Fruit fly (Drosophila melanogaster) whole organism, embryonic: Measurements from ENCODE around the gene CG4020.

Experiments
- Antp ChIP-seq: fragments of 200-800 bp; sonication (Bioruptor generic); optimal IDR thresholded peaks from 3 replicates; lab custom pipeline; 2016; ENCODE audit warnings: missing biosample characterization, missing genetic modification characterization
- Atf-2 ChIP-seq: fragments of 200-800 bp; sonication (Bioruptor generic); optimal IDR thresholded peaks from 2 replicates; lab custom pipeline; 2016; ENCODE audit warnings: missing biosample characterization, missing genetic modification characterization
- BtbVII ChIP-seq: fragments of 200-800 bp; sonication (Bioruptor generic); optimal IDR thresholded peaks from 3 replicates; lab custom pipeline; 2017; ENCODE audit warnings: missing biosample characterization, mild to moderate bottlenecking, missing genetic modification characterization
- Bteb2 ChIP-seq: fragments of 200-800 bp; sonication (Bioruptor generic); optimal IDR thresholded peaks from 2 replicates; lab custom pipeline; 2016; ENCODE audit warnings: missing biosample characterization, missing genetic modification characterization
- CG10267 ChIP-seq: fragments of 200-800 bp; sonication (Bioruptor generic); optimal IDR thresholded peaks from 2 replicates; lab custom pipeline; 2018; ENCODE audit warnings: missing biosample characterization, mild to moderate bottlenecking, missing genetic modification characterization, moderate library complexity
- CG10543 ChIP-seq: fragments of 200-800 bp; sonication (Bioruptor generic); optimal IDR thresholded peaks from 3 replicates; lab custom pipeline; 2017; ENCODE audit warnings: missing biosample characterization, mild to moderate bottlenecking, missing genetic modification characterization, moderate library complexity
- CG10979 ChIP-seq: fragments of 200-800 bp; sonication (Bioruptor generic); optimal IDR thresholded peaks from 2 replicates; lab custom pipeline; 2018; ENCODE audit warnings: missing biosample characterization, mild to moderate bottlenecking, missing genetic modification characterization, moderate library complexity
- CG11504 ChIP-seq: fragments of 200-800 bp; sonication (Bioruptor generic); optimal IDR thresholded peaks from 3 replicates; lab custom pipeline; 2019; ENCODE audit warnings: missing biosample characterization, mild to moderate bottlenecking, missing genetic modification characterization, moderate library complexity
- CG13296 ChIP-seq: fragments of 200-800 bp; sonication (Bioruptor generic); optimal IDR thresholded peaks from 3 replicates; lab custom pipeline; 2018; ENCODE audit warnings: missing biosample characterization, mild to moderate bottlenecking, missing genetic modification characterization
- CG14441 ChIP-seq: fragments of 200-800 bp; sonication (Bioruptor generic); IDR thresholded peaks from 2 replicates; pipeline ENCODE4 v1.3.6; 2022; ENCODE audit warnings: missing biosample characterization, missing genetic modification characterization
- CG15011 ChIP-seq: fragments of 200-800 bp; sonication (Bioruptor generic); optimal IDR thresholded peaks from 3 replicates; lab custom pipeline; 2018; ENCODE audit warnings: missing biosample characterization, mild to moderate bottlenecking, missing genetic modification characterization
- CG17359 ChIP-seq: fragments of 200-800 bp; sonication (Bioruptor generic); optimal IDR thresholded peaks from 3 replicates; lab custom pipeline; 2018; ENCODE audit warnings: missing biosample characterization, mild to moderate bottlenecking, missing genetic modification characterization, moderate library complexity
- CG2889 ChIP-seq: fragments of 200-800 bp; sonication (Bioruptor generic); IDR thresholded peaks from 3 replicates; pipeline ENCODE4 v1.3.6; 2022; ENCODE audit warnings: missing biosample characterization, missing genetic modification characterization
- CG32767 ChIP-seq: fragments of 200-800 bp; sonication (Bioruptor generic); IDR thresholded peaks from 2 replicates; pipeline ENCODE4 v1.3.6; 2022; ENCODE audit warnings: missing biosample characterization, missing genetic modification characterization
- CG4360 ChIP-seq: fragments of 200-800 bp; sonication (Bioruptor generic); IDR thresholded peaks from 2 replicates; pipeline ENCODE4 v1.3.6; 2022; ENCODE audit warnings: missing biosample characterization, missing genetic modification characterization
- CG5953 ChIP-seq: fragments of 200-800 bp; sonication (Bioruptor generic); IDR thresholded peaks from 2 replicates; pipeline ENCODE4 v1.3.6; 2022; ENCODE audit warnings: missing biosample characterization, missing genetic modification characterization
- CG6791 ChIP-seq: fragments of 200-800 bp; sonication (Bioruptor generic); IDR thresholded peaks from 3 replicates; pipeline ENCODE4 v1.3.6; 2022; ENCODE audit warnings: missing biosample characterization, missing genetic modification characterization; ENCODE audit not compliant: partially characterized antibody
- CG6854 ChIP-seq: fragments of 200-800 bp; sonication (Bioruptor generic); optimal IDR thresholded peaks from 3 replicates; lab custom pipeline; 2017; ENCODE audit warnings: missing biosample characterization, mild to moderate bottlenecking, missing genetic modification characterization
- CG7928 ChIP-seq: fragments of 200-800 bp; sonication (Bioruptor generic); optimal IDR thresholded peaks from 2 replicates; lab custom pipeline; 2017; ENCODE audit warnings: missing biosample characterization, mild to moderate bottlenecking, missing genetic modification characterization
- CG8388 ChIP-seq: fragments of 200-800 bp; sonication (Bioruptor generic); optimal IDR thresholded peaks from 2 replicates; lab custom pipeline; 2019; ENCODE audit warnings: missing biosample characterization, mild to moderate bottlenecking, missing genetic modification characterization, moderate library complexity
- CG9215 ChIP-seq: fragments of 200-800 bp; sonication (Bioruptor generic); IDR thresholded peaks from 2 replicates; pipeline ENCODE4 v1.3.6; 2022; ENCODE audit warnings: missing biosample characterization, missing genetic modification characterization
- ERR ChIP-seq: fragments of 200-800 bp; sonication (Bioruptor generic); optimal IDR thresholded peaks from 2 replicates; lab custom pipeline; 2016; ENCODE audit warnings: missing biosample characterization, missing genetic modification characterization
- Ets65A ChIP-seq: fragments of 200-800 bp; sonication (Bioruptor generic); peaks from one replicate; lab custom pipeline; 2016; ENCODE audit warnings: missing biosample characterization, missing genetic modification characterization
- MBD-R2 ChIP-seq: fragments of 200-800 bp; sonication (Bioruptor generic); IDR thresholded peaks from 2 replicates; pipeline ENCODE4 v1.3.6; 2022; ENCODE audit warnings: missing biosample characterization, missing genetic modification characterization
- Mrtf ChIP-seq: fragments of 200-800 bp; sonication (Bioruptor generic); IDR thresholded peaks from 3 replicates; pipeline ENCODE4 v1.3.6; 2022; ENCODE audit warnings: missing biosample characterization, missing genetic modification characterization
- NK7.1 ChIP-seq: fragments of 200-800 bp; sonication (Bioruptor generic); optimal IDR thresholded peaks from 3 replicates; lab custom pipeline; 2016; ENCODE audit warnings: missing biosample characterization, missing genetic modification characterization
- Sin3A ChIP-seq: fragments of >200 bp; optimal IDR thresholded peaks from 2 replicates; lab custom pipeline; 2018
- YL-1 ChIP-seq: fragments of 200-800 bp; sonication (Bioruptor generic); optimal IDR thresholded peaks from 3 replicates; lab custom pipeline; 2017; ENCODE audit warnings: missing biosample characterization, mild to moderate bottlenecking, missing genetic modification characterization
- bigmax ChIP-seq: fragments of 200-800 bp; sonication (Bioruptor generic); optimal IDR thresholded peaks from 2 replicates; lab custom pipeline; 2018; ENCODE audit warnings: missing biosample characterization, mild to moderate bottlenecking, missing genetic modification characterization
- btn ChIP-seq: fragments of 200-800 bp; sonication (Bioruptor generic); optimal IDR thresholded peaks from 2 replicates; lab custom pipeline; 2016; ENCODE audit warnings: missing biosample characterization, missing genetic modification characterization
- crol ChIP-seq: fragments of 200-800 bp; sonication (Bioruptor generic); IDR thresholded peaks from 2 replicates; pipeline ENCODE4 v1.3.6; 2022; ENCODE audit warnings: missing biosample characterization, missing genetic modification characterization
- dati ChIP-seq: fragments of 200-800 bp; sonication (Bioruptor generic); IDR thresholded peaks from 2 replicates; pipeline ENCODE4 v1.3.6; 2022; ENCODE audit warnings: missing biosample characterization, missing genetic modification characterization
- dmrt11E ChIP-seq: fragments of 200-800 bp; sonication (Bioruptor generic); optimal IDR thresholded peaks from 3 replicates; lab custom pipeline; 2018; ENCODE audit warnings: missing biosample characterization, mild to moderate bottlenecking, missing genetic modification characterization, moderate library complexity
- dmrt99B ChIP-seq: fragments of 200-800 bp; sonication (Bioruptor generic); optimal IDR thresholded peaks from 2 replicates; lab custom pipeline; 2018; ENCODE audit warnings: missing biosample characterization, mild to moderate bottlenecking, missing genetic modification characterization, moderate library complexity
- gfzf ChIP-seq: fragments of 200-800 bp; sonication (Bioruptor generic); optimal IDR thresholded peaks from 2 replicates; lab custom pipeline; 2016; ENCODE audit warnings: missing biosample characterization, mild to moderate bottlenecking, missing genetic modification characterization, moderate library complexity
- ind ChIP-seq: fragments of 200-800 bp; sonication (Bioruptor generic); optimal IDR thresholded peaks from 3 replicates; lab custom pipeline; 2016; ENCODE audit warnings: missing biosample characterization, missing genetic modification characterization
- jumu ChIP-seq: fragments of 200-800 bp; sonication (Bioruptor generic); optimal IDR thresholded peaks from 3 replicates; lab custom pipeline; 2016; ENCODE audit warnings: missing biosample characterization, missing genetic modification characterization
- mld ChIP-seq: fragments of 200-800 bp; sonication (Bioruptor generic); IDR thresholded peaks from 3 replicates; pipeline ENCODE4 v1.3.6; 2022; ENCODE audit warnings: missing biosample characterization, missing genetic modification characterization; ENCODE audit not compliant: partially characterized antibody
- nerfin-1 ChIP-seq: fragments of 200-800 bp; sonication (Bioruptor generic); optimal IDR thresholded peaks from 3 replicates; lab custom pipeline; 2019; ENCODE audit warnings: missing biosample characterization, mild to moderate bottlenecking, missing genetic modification characterization, moderate library complexity
- oc ChIP-seq: fragments of 200-800 bp; sonication (Bioruptor generic); optimal IDR thresholded peaks from 2 replicates; lab custom pipeline; 2018; ENCODE audit warnings: missing biosample characterization, mild to moderate bottlenecking, missing genetic modification characterization, moderate library complexity
- p53 ChIP-seq: fragments of 200-800 bp; sonication (Bioruptor generic); optimal IDR thresholded peaks from 2 replicates; lab custom pipeline; 2016; ENCODE audit warnings: missing biosample characterization, missing genetic modification characterization
- pum ChIP-seq: fragments of 200-800 bp; sonication (Bioruptor generic); optimal IDR thresholded peaks from 2 replicates; lab custom pipeline; 2016; ENCODE audit warnings: missing biosample characterization, missing genetic modification characterization
- rib ChIP-seq: fragments of 200-800 bp; sonication (Bioruptor generic); IDR thresholded peaks from 2 replicates; pipeline ENCODE4 v1.3.6; 2022; ENCODE audit warnings: missing biosample characterization, missing genetic modification characterization
- salm ChIP-seq: fragments of 200-800 bp; sonication (Bioruptor generic); optimal IDR thresholded peaks from 2 replicates; lab custom pipeline; 2018; ENCODE audit warnings: missing biosample characterization, mild to moderate bottlenecking, missing genetic modification characterization
- slbo ChIP-seq: fragments of 200-800 bp; sonication (Bioruptor generic); IDR thresholded peaks from 2 replicates; pipeline ENCODE4 v1.3.6; 2022; ENCODE audit warnings: missing biosample characterization, missing genetic modification characterization
- trem ChIP-seq: fragments of 200-800 bp; optimal IDR thresholded peaks from 3 replicates; lab custom pipeline; 2019; ENCODE audit warnings: missing biosample characterization, mild to moderate bottlenecking, missing genetic modification characterization, moderate library complexity

The CG4020 gene

dm6 chrX:5899241-5900145 is 6.1 kb upstream of the CG4020 start (continued):
- TF ChIP-seq crol (peak; percentile 100), Ets65A (no peak), CG4360 (peak; percentile 54), Antp (no peak), trem (no peak), CG15011 (GFP tag; lab: Kevin White, UChicago) (no peak), pum (GFP tag; lab: Kevin White, UChicago) (no peak), CG13296 (peak; percentile 26)

dm6 chrX:5900146-5901093 is 5.1 kb upstream of the CG4020 start, which contains the start of gene Act5C:
Gene Act5C (plus strand): TSS chrX:5900861.
- TF ChIP-seq ERR (GFP tag; lab: Kevin White, UChicago) (peak; percentile 92), Atf-2 (GFP tag; lab: Kevin White, UChicago) (peak; percentile 92), nerfin-1 (peak; percentile 91), CG32767 (GFP tag; lab: Robert Waterston, UW) (peak; percentile 90), p53 (GFP tag; lab: Kevin White, UChicago) (peak; percentile 81), CG2889 (peak; percentile 77; the same call in 2 of the 3 replicates), CG6791 (GFP tag; lab: Robert Waterston, UW) (no peak; the same call in 2 of the 3 replicates), Bteb2 (GFP tag; lab: Kevin White, UChicago) (peak; percentile 86), YL-1 (GFP tag; lab: Kevin White, UChicago) (peak; percentile 57), CG14441 (GFP tag; lab: Robert Waterston, UW) (peak; percentile 91), NK7.1 (GFP tag; lab: Kevin White, UChicago) (peak; percentile 86), Sin3A (lab: Kevin White, UChicago) (no peak), jumu (GFP tag; lab: Kevin White, UChicago) (peak; percentile 95), CG17359 (peak; percentile 95), btn (GFP tag; lab: Kevin White, UChicago) (peak; percentile 92), CG10267 (tag; lab: Kevin White, UChicago) (peak; percentile 91), dmrt99B (tag; lab: Kevin White, UChicago) (peak; percentile 95), CG7928 (peak; percentile 59), dati (peak; percentile 81), CG5953 (GFP tag; lab: Robert Waterston, UW) (peak; percentile 90), ind (GFP tag; lab: Kevin White, UChicago) (peak; percentile 91), CG10543 (peak; percentile 66), bigmax (GFP tag; lab: Kevin White, UChicago) (no peak), Mrtf (GFP tag; lab: Robert Waterston, UW) (peak; percentile 91), MBD-R2 (GFP tag; lab: Robert Waterston, UW) (peak; percentile 75), CG11504 (tag; lab: Kevin White, UChicago) (peak; percentile 93), BtbVII (GFP tag; lab: Kevin White, UChicago) (peak; percentile 87), slbo (GFP tag; lab: Robert Waterston, UW) (peak; percentile 94), crol (peak; percentile 68), dmrt11E (peak; percentile 96), CG10979 (tag; lab: Kevin White, UChicago) (peak; percentile 96), Ets65A (peak; percentile 99), CG9215 (GFP tag; lab: Robert Waterston, UW) (peak; percentile 82), salm (tag; lab: Kevin White, UChicago) (peak; percentile 93), rib (GFP tag; lab: Robert Waterston, UW) (peak; percentile 93), CG8388 (GFP tag; lab: Kevin White, UChicago) (peak; percentile 93), CG6854 (GFP tag; lab: Kevin White, UChicago) (peak; percentile 86), mld (GFP tag; lab: Robert Waterston, UW) (no peak), oc (tag; lab: Kevin White, UChicago) (peak; percentile 95), gfzf (peak; percentile 11)
